Worm (Caenorhabditis elegans): ENCODE measurements around the gene T20B12.5.

Gene T20B12.5

ce11 chrIII:7336214-7336613, 30.7 kb downstream of the T20B12.5 start, which contains the start of gene gsp-2 (continued):
- TF ChIP-seq mdl-1 (tag; optimal IDR thresholded peaks at IDR 0.05), result peak in 1 of 2 experiments; percentile 55
- TF ChIP-seq lir-3 (tag; optimal IDR thresholded peaks at IDR 0.05), result no peak
- peak; percentile 53 for TF ChIP-seq mep-1 (tag; optimal IDR thresholded peaks at IDR 0.05)
- no peak for TF ChIP-seq php-3 (GFP tag; IDR thresholded peaks at IDR 0.05)
- TF ChIP-seq gei-8 (GFP tag; optimal IDR thresholded peaks at IDR 0.05), result no peak
- TF ChIP-seq spr-3 (GFP tag; optimal IDR thresholded peaks at IDR 0.05), result no peak
- peak; percentile 79 for TF ChIP-seq arid-1 (GFP tag; conservative IDR thresholded peaks at IDR 0.05)
- no peak for TF ChIP-seq zip-2 (tag; optimal IDR thresholded peaks at IDR 0.05)
- TF ChIP-seq lin-13 (GFP tag; optimal IDR thresholded peaks at IDR 0.05), result no peak
- no peak for TF ChIP-seq cey-2 (tag; optimal IDR thresholded peaks at IDR 0.05; ENCODE audit: borderline replicate concordance, insufficient read depth)
- peak; percentile 7 for TF ChIP-seq ama-1 (optimal IDR thresholded peaks at IDR 0.05)
- TF ChIP-seq daf-16 (GFP tag; optimal IDR thresholded peaks at IDR 0.05), result no peak
- TF ChIP-seq daf-16 (tag; optimal IDR thresholded peaks at IDR 0.05), result peak; percentile 64
- TF ChIP-seq aha-1 (tag), result peak; percentile 97
- TF ChIP-seq ZK546.5 (tag; optimal IDR thresholded peaks at IDR 0.05), result peak in 1 of 2 experiments; percentile 88
- peak; percentile 85 for TF ChIP-seq dve-1 (tag; optimal IDR thresholded peaks at IDR 0.05; ENCODE audit: insufficient read depth)
- no peak for TF ChIP-seq lin-39 (tag; optimal IDR thresholded peaks at IDR 0.05)
- TF ChIP-seq F44E2.7 (GFP tag; IDR thresholded peaks at IDR 0.05), result no peak
- TF ChIP-seq madf-5 (GFP tag; IDR thresholded peaks at IDR 0.05), result no peak
- peak; percentile 73 for TF ChIP-seq zfp-3 (GFP tag; conservative IDR thresholded peaks at IDR 0.05)
- TF ChIP-seq pha-4 (GFP tag; IDR thresholded peaks at IDR 0.05), result peak; percentile 22; the same call in 1 of the 2 replicates
- TF ChIP-seq pha-4 (tag; optimal IDR thresholded peaks at IDR 0.05), result no peak
- TF ChIP-seq duxl-1 (tag; optimal IDR thresholded peaks at IDR 0.05; ENCODE audit: poor library complexity), result no peak
- no peak for TF ChIP-seq tra-1 (GFP tag; IDR thresholded peaks at IDR 0.05)
- peak; percentile 41 for TF ChIP-seq rbr-2 (tag; optimal IDR thresholded peaks at IDR 0.05)
- TF ChIP-seq daf-19 (GFP tag; conservative IDR thresholded peaks at IDR 0.05), result no peak
- peak; percentile 73 for TF ChIP-seq hlh-30 (tag; optimal IDR thresholded peaks at IDR 0.05; ENCODE audit: insufficient read depth)
- TF ChIP-seq ceh-62 (tag; optimal IDR thresholded peaks at IDR 0.05), result no peak
- TF ChIP-seq set-16 (GFP tag; IDR thresholded peaks at IDR 0.05), result peak; percentile 40; the same call in 1 of the 2 replicates
- peak; percentile 28 for TF ChIP-seq zfp-2 (tag; optimal IDR thresholded peaks at IDR 0.05)
- TF ChIP-seq nhr-111 (GFP tag; optimal IDR thresholded peaks at IDR 0.05), result no peak
- peak; percentile 64 for TF ChIP-seq dpl-1 (GFP tag; optimal IDR thresholded peaks at IDR 0.05)
- peak; percentile 78 for TF ChIP-seq mes-2 (tag; optimal IDR thresholded peaks at IDR 0.05; ENCODE audit: poor library complexity, severe bottlenecking)
- no peak for TF ChIP-seq spr-1 (tag; optimal IDR thresholded peaks at IDR 0.05)
- no peak for TF ChIP-seq nhr-76 (tag; optimal IDR thresholded peaks at IDR 0.05)
- no peak for TF ChIP-seq lin-29 (GFP tag; IDR thresholded peaks at IDR 0.05)
- TF ChIP-seq attf-4 (tag; optimal IDR thresholded peaks at IDR 0.05), result no peak
- no peak for TF ChIP-seq ztf-7 (tag; optimal IDR thresholded peaks at IDR 0.05)
- TF ChIP-seq dmd-8 (GFP tag; IDR thresholded peaks at IDR 0.05), result no peak
- peak; percentile 86 for TF ChIP-seq hlh-11 (tag; optimal IDR thresholded peaks at IDR 0.05)
- no peak for TF ChIP-seq ctbp-1 (GFP tag; IDR thresholded peaks at IDR 0.05)
- TF ChIP-seq mxl-3 (GFP tag; optimal IDR thresholded peaks at IDR 0.05), result peak; percentile 55
- no peak for TF ChIP-seq zag-1 (tag; optimal IDR thresholded peaks at IDR 0.05)
- no peak for TF ChIP-seq aly-2 (tag; optimal IDR thresholded peaks at IDR 0.05)
- peak; percentile 83 for TF ChIP-seq dmd-6 (GFP tag; IDR thresholded peaks at IDR 0.05)
- TF ChIP-seq T20F7.1 (GFP tag; optimal IDR thresholded peaks at IDR 0.05), result peak; percentile 43
- no peak for TF ChIP-seq jun-1 (tag; optimal IDR thresholded peaks at IDR 0.05)
- TF ChIP-seq Y5F2A.4 (GFP tag; optimal IDR thresholded peaks at IDR 0.05), result no peak
- TF ChIP-seq F26F4.8 (GFP tag; conservative IDR thresholded peaks at IDR 0.05), result no peak
- no peak for TF ChIP-seq sdz-12 (GFP tag; optimal IDR thresholded peaks at IDR 0.05)
- TF ChIP-seq madf-9 (GFP tag; conservative IDR thresholded peaks at IDR 0.05), result no peak
- TF ChIP-seq R02D3.7 (tag; optimal IDR thresholded peaks at IDR 0.05), result no peak
